Worm (Caenorhabditis elegans) whole organism, L1 larva: ENCODE data around the gene cyp-33D1.

Experiments used
- C16A3.4 ChIP-seq: fragments of 150-350 bp; optimal IDR thresholded peaks from 2 replicates; lab custom pipeline; 2014; ENCODE audit warnings: missing biosample characterization, missing genetic modification characterization
- C34B4.2 ChIP-seq: sonication (generic microtip); optimal IDR thresholded peaks from 2 replicates; lab custom pipeline; 2017; ENCODE audit warnings: mild to moderate bottlenecking, missing genetic modification characterization, missing compliant biosample characterization
- F16B12.6 ChIP-seq: fragments of 150-350 bp; optimal IDR thresholded peaks from 2 replicates; lab custom pipeline; 2014; ENCODE audit warnings: missing biosample characterization, missing genetic modification characterization
- alr-1 ChIP-seq: fragments of 200-800 bp; sonication (Bioruptor generic); optimal IDR thresholded peaks from 2 replicates; lab custom pipeline; 2018; ENCODE audit warnings: borderline replicate concordance, mild to moderate bottlenecking, missing genetic modification characterization, missing compliant biosample characterization
- aly-2 ChIP-seq: fragments of 150-350 bp; optimal IDR thresholded peaks from 2 replicates; lab custom pipeline; 2014; ENCODE audit warnings: missing biosample characterization, missing genetic modification characterization
- ama-1 ChIP-seq: fragments of 150-350 bp; optimal IDR thresholded peaks from 2 replicates; lab custom pipeline; 2014
- blmp-1 ChIP-seq: fragments of 150-350 bp; optimal IDR thresholded peaks from 2 replicates; lab custom pipeline; 2014; ENCODE audit warnings: missing biosample characterization, missing genetic modification characterization
- ceh-90 ChIP-seq: sonication (generic microtip); optimal IDR thresholded peaks from 2 replicates; lab custom pipeline; 2016; ENCODE audit warnings: missing genetic modification characterization, missing compliant biosample characterization
- efl-1 ChIP-seq, 4 experiments: fragments of 150-350 bp; optimal IDR thresholded peaks in 3 of 4; peaks in 1 of 4; 1 replicate in 1 of 4; 2 replicates in 3 of 4; lab custom pipeline; 2014; ENCODE audit warnings: missing biosample characterization in 2 of 4, missing genetic modification characterization in 2 of 4, missing genetic modification reagents in 2 of 4
- egl-13 ChIP-seq: sonication (generic microtip); optimal IDR thresholded peaks from 2 replicates; lab custom pipeline; 2016; ENCODE audit warnings: missing genotype, missing genetic modification reagents, missing genetic modification characterization, missing compliant biosample characterization
- egl-27 ChIP-seq, 2 experiments: fragments of 150-350 bp in 1 of 2; sonication (generic microtip); optimal IDR thresholded peaks; 3 replicates each; lab custom pipeline; 2017 to 2018; ENCODE audit warnings: missing biosample characterization in 2 of 2, missing genetic modification characterization in 2 of 2, missing genetic modification reagents in 2 of 2
- elt-3 ChIP-seq, 6 experiments: fragments of 150-350 bp in 1 of 6; sonication (generic microtip); optimal IDR thresholded peaks; 2 replicates each; lab custom pipeline; 2017 to 2018; ENCODE audit warnings: missing biosample characterization in 6 of 6, missing genetic modification characterization in 6 of 6, inconsistent platforms in 1 of 6
- fkh-10 ChIP-seq: sonication (generic microtip); optimal IDR thresholded peaks from 2 replicates; lab custom pipeline; 2017; ENCODE audit warnings: missing biosample characterization, missing genetic modification reagents, missing genetic modification characterization
- fkh-8 ChIP-seq: sonication (generic microtip); optimal IDR thresholded peaks from 2 replicates; lab custom pipeline; 2016; ENCODE audit warnings: mild to moderate bottlenecking, missing genetic modification characterization, missing compliant biosample characterization
- hlh-17 ChIP-seq: fragments of 200-800 bp; sonication (Bioruptor generic); optimal IDR thresholded peaks from 2 replicates; lab custom pipeline; 2018; ENCODE audit warnings: missing genetic modification characterization, mild to moderate bottlenecking, missing compliant biosample characterization, moderate library complexity, borderline replicate concordance
- hpl-2 ChIP-seq: fragments of 150-350 bp; optimal IDR thresholded peaks from 2 replicates; lab custom pipeline; 2014; ENCODE audit warnings: missing biosample characterization, missing genetic modification reagents, missing genetic modification characterization
- irx-1 ChIP-seq: sonication (generic microtip); optimal IDR thresholded peaks from 2 replicates; lab custom pipeline; 2016; ENCODE audit warnings: missing genetic modification characterization, missing compliant biosample characterization
- isw-1 ChIP-seq: fragments of 200-800 bp; sonication (Bioruptor generic); IDR thresholded peaks from 2 replicates; pipeline ENCODE4 v1.3.6; 2022; ENCODE audit warnings: missing genetic modification characterization, missing compliant biosample characterization
- lin-13 ChIP-seq: fragments of 150-350 bp; optimal IDR thresholded peaks from 2 replicates; lab custom pipeline; 2014; ENCODE audit warnings: missing biosample characterization, missing genetic modification reagents, missing genetic modification characterization
- lin-15B ChIP-seq: fragments of 150-350 bp; sonication (generic microtip); optimal IDR thresholded peaks from 3 replicates; lab custom pipeline; 2014; ENCODE audit warnings: missing biosample characterization, missing genetic modification characterization
- lin-35 ChIP-seq, 2 experiments: fragments of 150-350 bp; optimal IDR thresholded peaks; 2 replicates each; lab custom pipeline; 2014; ENCODE audit warnings: missing biosample characterization in 2 of 2, missing genetic modification characterization in 2 of 2, missing genetic modification reagents in 2 of 2
- lsy-2 ChIP-seq, 2 experiments: fragments of 150-350 bp; optimal IDR thresholded peaks; 2 replicates each; lab custom pipeline; 2014; ENCODE audit warnings: missing biosample characterization in 2 of 2, missing genetic modification characterization in 2 of 2
- mab-9 ChIP-seq: fragments of 200-800 bp; sonication (Bioruptor generic); IDR thresholded peaks from 2 replicates; pipeline ENCODE4 v1.3.6; 2022; ENCODE audit warnings: missing genetic modification reagents, missing genetic modification characterization, missing compliant biosample characterization
- mdl-1 ChIP-seq, 2 experiments: fragments of 150-350 bp; optimal IDR thresholded peaks; 2 replicates each; lab custom pipeline; 2014 to 2017; ENCODE audit warnings: missing biosample characterization in 2 of 2, missing genetic modification characterization in 2 of 2, inconsistent platforms in 1 of 2
- mef-2 ChIP-seq: fragments of 150-350 bp; optimal IDR thresholded peaks from 2 replicates; lab custom pipeline; 2014; ENCODE audit warnings: missing biosample characterization, missing genetic modification characterization
- mep-1 ChIP-seq: fragments of 150-350 bp; optimal IDR thresholded peaks from 2 replicates; lab custom pipeline; 2014; ENCODE audit warnings: missing biosample characterization, missing genetic modification characterization
- nhr-11 ChIP-seq: fragments of 150-350 bp; optimal IDR thresholded peaks from 2 replicates; lab custom pipeline; 2014; ENCODE audit warnings: missing biosample characterization, missing genetic modification characterization
- nhr-28 ChIP-seq: fragments of 150-350 bp; optimal IDR thresholded peaks from 2 replicates; lab custom pipeline; 2014; ENCODE audit warnings: missing biosample characterization, missing genetic modification characterization
- nhr-47 ChIP-seq: sonication (generic microtip); optimal IDR thresholded peaks from 2 replicates; lab custom pipeline; 2016; ENCODE audit warnings: mild to moderate bottlenecking, missing genetic modification characterization, moderate library complexity, missing compliant biosample characterization
- nhr-71 ChIP-seq: sonication (generic microtip); optimal IDR thresholded peaks from 2 replicates; lab custom pipeline; 2016; ENCODE audit warnings: mild to moderate bottlenecking, missing genetic modification characterization, moderate library complexity, missing compliant biosample characterization
- nhr-77 ChIP-seq: fragments of 150-350 bp; optimal IDR thresholded peaks from 2 replicates; lab custom pipeline; 2014; ENCODE audit warnings: missing biosample characterization, missing genetic modification characterization
- nhr-84 ChIP-seq: sonication (generic microtip); optimal IDR thresholded peaks from 2 replicates; lab custom pipeline; 2017; ENCODE audit warnings: missing biosample characterization, missing genetic modification characterization
- rnt-1 ChIP-seq: sonication (generic microtip); optimal IDR thresholded peaks from 2 replicates; lab custom pipeline; 2016; ENCODE audit warnings: mild to moderate bottlenecking, missing genetic modification characterization, moderate library complexity, missing compliant biosample characterization
- skn-1 ChIP-seq: fragments of 150-350 bp; optimal IDR thresholded peaks from 2 replicates; lab custom pipeline; 2014; ENCODE audit warnings: missing biosample characterization, missing genetic modification characterization
- sox-4 ChIP-seq: sonication (generic microtip); optimal IDR thresholded peaks from 2 replicates; lab custom pipeline; 2016; ENCODE audit warnings: missing genetic modification characterization, missing compliant biosample characterization
- sup-37 ChIP-seq: fragments of 200-800 bp; sonication (Bioruptor generic); optimal IDR thresholded peaks from 2 replicates; lab custom pipeline; 2018; ENCODE audit warnings: mild to moderate bottlenecking, missing genetic modification characterization, missing compliant biosample characterization
- tlp-1 ChIP-seq: fragments of 150-350 bp; optimal IDR thresholded peaks from 2 replicates; lab custom pipeline; 2014; ENCODE audit warnings: missing biosample characterization, missing genetic modification characterization
- unc-62 ChIP-seq: fragments of 150-350 bp; optimal IDR thresholded peaks from 2 replicates; lab custom pipeline; 2014; ENCODE audit warnings: missing biosample characterization, missing genetic modification reagents, missing genetic modification characterization
- unc-86 ChIP-seq: sonication (generic microtip); optimal IDR thresholded peaks from 2 replicates; lab custom pipeline; 2016; ENCODE audit warnings: missing genetic modification characterization, missing compliant biosample characterization
- unc-98 ChIP-seq: fragments of 200-800 bp; sonication (Bioruptor generic); IDR thresholded peaks from 2 replicates; pipeline ENCODE4 v1.3.6; 2022; ENCODE audit warnings: missing genetic modification characterization, missing compliant biosample characterization
- zag-1 ChIP-seq: fragments of 150-350 bp; optimal IDR thresholded peaks from 2 replicates; lab custom pipeline; 2014; ENCODE audit warnings: missing biosample characterization, missing genetic modification characterization

cyp-33D1 gene

DNA sequence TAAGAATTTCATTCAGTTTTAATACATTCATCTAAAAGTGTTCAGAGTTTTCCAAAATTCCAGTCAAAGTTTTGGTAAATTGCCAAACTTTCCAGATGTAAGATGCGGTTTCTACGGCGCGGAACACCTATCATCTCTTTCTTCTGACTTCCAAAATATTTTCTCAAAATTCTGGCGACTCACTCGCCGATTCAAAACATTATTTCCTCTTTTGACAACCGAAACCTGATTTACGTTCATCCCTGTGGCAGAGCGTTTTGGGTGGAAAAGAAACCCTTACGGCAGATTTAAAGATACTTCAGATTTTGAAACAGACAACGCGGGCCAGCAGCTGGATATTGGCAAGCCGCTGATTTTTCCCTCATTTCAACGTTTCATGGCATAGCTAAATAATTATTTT, 22.4 kb upstream of the cyp-33D1 start, which contains the start of gene F11A5.5:
F11A5.5 (plus strand) TSS at position 301 of the 400 bp plus-strand sequence.
- TF ChIP-seq mep-1 (no peak), unc-62 (GFP tag; lab: Kevin White, UChicago) (no peak), ama-1 (no peak), sup-37 (GFP tag; lab: Kevin White, UChicago) (no peak), unc-86 (tag; lab: Kevin White, UChicago) (no peak), elt-3 (tag; optimal IDR thresholded peaks at IDR 0.05; lab: Kevin White, UChicago) (no peak), egl-13 (tag; lab: Kevin White, UChicago) (no peak), blmp-1 (tag; lab: Kevin White, UChicago) (no peak), fkh-8 (tag; lab: Kevin White, UChicago) (no peak), zag-1 (tag; lab: Kevin White, UChicago) (no peak), skn-1 (tag; lab: Kevin White, UChicago) (no peak), rnt-1 (tag; lab: Kevin White, UChicago) (no peak), aly-2 (no peak), nhr-71 (tag; lab: Kevin White, UChicago) (no peak), hlh-17 (GFP tag; lab: Kevin White, UChicago) (no peak), C16A3.4 (tag; lab: Kevin White, UChicago) (no peak), egl-27 (tag; optimal IDR thresholded peaks at IDR 0.05; lab: Kevin White, UChicago) (no peak), mdl-1 (tag; optimal IDR thresholded peaks at IDR 0.05; lab: Kevin White, UChicago) (no peak), F16B12.6 (tag; lab: Kevin White, UChicago) (no peak)
- TF ChIP-seq, all 84 proteins: peak for 0

DNA sequence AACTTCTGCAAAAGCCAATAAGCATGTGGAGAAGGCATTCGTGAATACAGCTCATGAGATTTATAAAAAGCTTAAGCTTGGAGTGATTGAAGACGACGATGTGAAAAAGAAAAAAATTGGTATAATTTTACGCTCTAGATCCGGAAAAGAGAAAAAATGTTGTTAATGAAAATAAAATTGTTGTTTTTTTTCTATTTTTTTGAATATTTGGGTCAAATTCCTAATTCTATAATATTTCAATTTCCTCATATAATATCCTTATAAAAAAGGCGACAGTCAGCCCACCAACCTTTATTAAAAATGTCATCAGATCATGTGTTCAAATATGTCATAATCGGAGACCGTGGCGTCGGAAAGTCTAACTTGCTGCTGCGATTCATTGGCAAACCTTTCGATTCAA, 19.7 kb upstream of the cyp-33D1 start, which contains the start of gene rabr-3:
rabr-3 (plus strand) TSS at position 301 of the 400 bp plus-strand sequence.
- no peak for TF ChIP-seq nhr-11 (tag; lab: Kevin White, UChicago)
- no peak for TF ChIP-seq egl-27 (tag; optimal IDR thresholded peaks at IDR 0.05; lab: Kevin White, UChicago)
- no peak for TF ChIP-seq mab-9 (GFP tag; lab: Robert Waterston, UW)
- no peak for TF ChIP-seq lsy-2 (tag; optimal IDR thresholded peaks at IDR 0.05; lab: Kevin White, UChicago)
- TF ChIP-seq fkh-10 (GFP tag; lab: Kevin White, UChicago): no peak
- TF ChIP-seq lin-35 (GFP tag; optimal IDR thresholded peaks at IDR 0.05; lab: Kevin White, UChicago): no peak
- no peak for TF ChIP-seq C16A3.4 (tag; lab: Kevin White, UChicago)

DNA sequence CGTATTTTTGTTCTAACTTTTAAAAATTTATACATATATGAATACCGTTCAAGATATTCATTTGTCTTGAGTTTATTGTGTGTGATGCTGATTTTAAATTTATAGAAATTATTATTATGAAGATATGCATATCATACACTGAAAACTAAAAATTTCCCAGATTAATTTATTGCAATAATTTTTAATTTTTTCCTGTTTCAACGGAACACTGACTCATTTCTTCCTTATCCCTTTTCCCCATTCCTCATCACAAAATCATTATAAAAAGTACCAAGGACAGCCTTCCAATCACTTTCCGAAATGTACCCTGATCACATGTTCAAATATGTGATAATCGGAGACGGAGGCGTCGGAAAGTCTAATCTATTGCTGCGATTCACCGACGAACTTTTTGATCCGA, 19.0 kb upstream of the cyp-33D1 start, which contains the start of gene rabr-4:
rabr-4 (plus strand) TSS at position 301 of the 400 bp plus-strand sequence.
- no peak for TF ChIP-seq isw-1
- TF ChIP-seq blmp-1 (tag; lab: Kevin White, UChicago): peak; percentile 46
- peak in 1 of 6 experiments; percentile 20 for TF ChIP-seq elt-3 (tag; optimal IDR thresholded peaks at IDR 0.05; lab: Kevin White, UChicago)

DNA sequence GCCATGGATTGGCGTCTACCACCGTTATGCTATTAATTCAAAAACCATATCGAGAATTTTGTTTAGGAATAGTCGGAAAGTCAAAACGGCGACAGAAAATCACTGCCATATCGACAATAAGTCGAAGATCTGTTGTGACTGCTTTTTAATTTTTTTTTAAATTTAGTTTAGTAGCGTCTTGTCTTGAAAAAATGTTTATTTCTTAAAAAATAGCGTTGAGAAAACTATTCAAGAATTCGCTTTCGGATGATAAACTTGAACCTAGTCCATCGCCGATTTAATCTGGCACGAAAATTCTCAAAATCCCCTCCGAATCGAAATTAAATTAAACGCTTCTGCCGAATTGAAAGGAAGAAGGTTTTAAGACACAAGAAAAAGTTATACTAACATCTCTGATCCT, 16.5 kb upstream of the cyp-33D1 start, which contains the start of gene srh-279:
srh-279 (plus strand) TSS at position 301 of the 400 bp plus-strand sequence.
- no peak for TF ChIP-seq hpl-2
- no peak for TF ChIP-seq sox-4 (tag; lab: Kevin White, UChicago)
- TF ChIP-seq alr-1 (tag; lab: Kevin White, UChicago): no peak
- no peak for TF ChIP-seq efl-1 (optimal IDR thresholded peaks at IDR 0.05; lab: Kevin White, UChicago)
- no peak for TF ChIP-seq efl-1 (GFP tag; optimal IDR thresholded peaks at IDR 0.05 in 1 of 2; lab: Kevin White, UChicago)

DNA sequence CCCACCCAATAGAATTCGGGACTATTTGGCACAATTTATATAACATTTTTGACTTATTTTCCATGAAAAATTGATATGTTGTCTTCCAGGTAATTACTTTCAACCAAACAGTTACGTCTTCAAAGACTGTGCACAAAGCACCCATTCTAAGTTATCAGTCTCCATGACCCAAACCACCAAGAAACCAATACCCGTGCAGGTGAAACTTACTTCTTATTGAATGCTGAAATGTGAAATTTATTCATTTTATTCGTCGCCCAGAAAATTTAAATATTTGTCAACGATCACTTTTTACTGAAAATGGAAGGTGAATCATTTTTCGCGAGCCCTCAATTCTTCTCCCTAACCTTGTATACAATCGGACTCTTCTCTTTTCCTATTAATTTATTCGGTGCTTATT, 14.8 kb upstream of the cyp-33D1 start, which contains the start of gene srh-281:
srh-281 (plus strand) TSS at position 301 of the 400 bp plus-strand sequence.
- TF ChIP-seq nhr-84: no peak
- no peak for TF ChIP-seq irx-1 (tag; lab: Kevin White, UChicago)
- no peak for TF ChIP-seq lin-15B (tag; lab: Kevin White, UChicago)
- TF ChIP-seq lin-35 (GFP tag; optimal IDR thresholded peaks at IDR 0.05; lab: Kevin White, UChicago): no peak
- TF ChIP-seq fkh-10 (GFP tag; lab: Kevin White, UChicago): no peak
- TF ChIP-seq C34B4.2 (tag; lab: Kevin White, UChicago): no peak
- no peak for TF ChIP-seq unc-98 (GFP tag; lab: Robert Waterston, UW)
- TF ChIP-seq nhr-47 (tag; lab: Kevin White, UChicago): no peak
- TF ChIP-seq tlp-1: no peak
- no peak for TF ChIP-seq mef-2
- TF ChIP-seq ceh-90: no peak
- no peak for TF ChIP-seq nhr-77 (tag; lab: Kevin White, UChicago)
- TF ChIP-seq nhr-28 (tag; lab: Kevin White, UChicago): no peak
- TF ChIP-seq egl-13 (tag; lab: Kevin White, UChicago): no peak
- no peak for TF ChIP-seq lin-13
